Fruit fly (Drosophila melanogaster) whole organism, pupa: ENCODE results near the gene Mkp3.

Experiments used
- CG34367 ChIP-seq: fragments of 200-800 bp; sonication (Bioruptor generic); optimal IDR thresholded peaks from 2 replicates; lab custom pipeline; 2018; ENCODE audit warnings: missing biosample characterization, mild to moderate bottlenecking, missing genetic modification characterization
- CG9948 ChIP-seq: fragments of 200-800 bp; sonication (Bioruptor generic); optimal IDR thresholded peaks from 2 replicates; lab custom pipeline; 2018; ENCODE audit warnings: missing biosample characterization, mild to moderate bottlenecking, missing genetic modification characterization, moderate library complexity

- TF ChIP-seq CG9948 (tag; lab: Kevin White, UChicago): no peak
- no peak for TF ChIP-seq CG34367 (tag; lab: Kevin White, UChicago)
Measured at dm6 chr3L:19092125-19093058, 6.2 kb upstream of the Mkp3 start, which contains the start of gene MESR6.
